Fruit fly (Drosophila melanogaster): Measurements from ENCODE around the gene CG33722.

The CG33722 gene

dm6 chr3R:8233370-8233773 lies 10.5 kb upstream of the CG33722 start, which contains the start of gene PolI (continued):
- TF ChIP-seq tll (GFP tag; optimal IDR thresholded peaks at IDR 0.05) (no peak), CG17359 (tag; optimal IDR thresholded peaks at IDR 0.05) (no peak), CG7786 (GFP tag; optimal IDR thresholded peaks at IDR 0.05) (no peak), ERR (GFP tag; optimal IDR thresholded peaks at IDR 0.05) (no peak), Asciz (GFP tag; optimal IDR thresholded peaks at IDR 0.05) (no peak), zen2 (GFP tag; IDR thresholded peaks at IDR 0.05; ENCODE audit: partially characterized antibody) (no peak), kay (GFP tag; optimal IDR thresholded peaks at IDR 0.05) (peak; percentile 70), Oli (tag; optimal IDR thresholded peaks at IDR 0.05) (no peak), exex (tag; optimal IDR thresholded peaks at IDR 0.05) (no peak), CG15696 (tag; optimal IDR thresholded peaks at IDR 0.05) (peak; percentile 35), CG7987 (GFP tag; optimal IDR thresholded peaks at IDR 0.05) (peak; percentile 42), CG30020 (tag; optimal IDR thresholded peaks at IDR 0.05) (peak; percentile 16), CG1647 (GFP tag; optimal IDR thresholded peaks at IDR 0.05) (peak; percentile 6), CG3407 (GFP tag; optimal IDR thresholded peaks at IDR 0.05) (no peak), chinmo (GFP tag; IDR thresholded peaks at IDR 0.05; ENCODE audit: partially characterized antibody) (0 out of 4 replicates have a peak, but pooled peaks have one; percentile 57), NK7.1 (GFP tag; optimal IDR thresholded peaks at IDR 0.05) (no peak), CG1602 (GFP tag; optimal IDR thresholded peaks at IDR 0.05) (no peak), maf-S (GFP tag; optimal IDR thresholded peaks at IDR 0.05) (peak; percentile 36), sug (tag; optimal IDR thresholded peaks at IDR 0.05) (peak; percentile 62), Lhr (GFP tag; optimal IDR thresholded peaks at IDR 0.05) (peak; percentile 96), CG13123 (GFP tag; optimal IDR thresholded peaks at IDR 0.05) (peak; percentile 3), pb (GFP tag; optimal IDR thresholded peaks at IDR 0.05) (no peak), mirr (GFP tag; optimal IDR thresholded peaks at IDR 0.05) (peak; percentile 22), CG7963 (GFP tag; IDR thresholded peaks at IDR 0.05; ENCODE audit: partially characterized antibody) (no peak), CG15514 (GFP tag; optimal IDR thresholded peaks at IDR 0.05) (peak; percentile 80), CG9437 (GFP tag; optimal IDR thresholded peaks at IDR 0.05) (no peak), CG8089 (GFP tag; optimal IDR thresholded peaks at IDR 0.05) (no peak), kni (GFP tag; optimal IDR thresholded peaks at IDR 0.05) (no peak), dmrt99B (tag; optimal IDR thresholded peaks at IDR 0.05) (no peak), CG12071 (GFP tag; optimal IDR thresholded peaks at IDR 0.05) (no peak), odd (GFP tag; optimal IDR thresholded peaks at IDR 0.05) (no peak), trh (GFP tag; optimal IDR thresholded peaks at IDR 0.05) (no peak), gem (tag; optimal IDR thresholded peaks at IDR 0.05) (no peak), Ets97D (GFP tag; optimal IDR thresholded peaks at IDR 0.05) (peak; percentile 96), grn (GFP tag; optimal IDR thresholded peaks at IDR 0.05) (peak; percentile 28), CG14441 (GFP tag; IDR thresholded peaks at IDR 0.05) (0 out of 2 replicates have a peak, but pooled peaks have one; percentile 15), CG30403 (GFP tag; optimal IDR thresholded peaks at IDR 0.05) (no peak), insv (GFP tag; optimal IDR thresholded peaks at IDR 0.05) (peak in 1 of 2 experiments; percentile 65), dati (GFP tag; IDR thresholded peaks at IDR 0.05) (no peak), tin (GFP tag; optimal IDR thresholded peaks at IDR 0.05) (peak; percentile 13), CHES-1-like (GFP tag; optimal IDR thresholded peaks at IDR 0.05) (peak; percentile 27), CG5953 (GFP tag; IDR thresholded peaks at IDR 0.05) (no peak), unpg (GFP tag; optimal IDR thresholded peaks at IDR 0.05) (no peak), fu2 (GFP tag; optimal IDR thresholded peaks at IDR 0.05) (no peak), NC2β (GFP tag; optimal IDR thresholded peaks at IDR 0.05) (no peak), bcd (GFP tag; optimal IDR thresholded peaks at IDR 0.05) (peak; percentile 31), CG8924 (tag; optimal IDR thresholded peaks at IDR 0.05) (peak; percentile 2), CG14710 (tag; optimal IDR thresholded peaks at IDR 0.05) (peak; percentile 68), esg (GFP tag; conservative IDR thresholded peaks at IDR 0.05) (no peak), dpn (GFP tag; optimal IDR thresholded peaks at IDR 0.05) (peak in 1 of 2 experiments; percentile 23)
